Worm (Caenorhabditis elegans) whole organism, young adult: Measurements from ENCODE around the gene pgl-2.

Source experiments
- B0035.1 ChIP-seq: sonication (generic microtip); optimal IDR thresholded peaks from 2 replicates; lab custom pipeline; 2016; ENCODE audit warnings: missing genetic modification characterization, mild to moderate bottlenecking, missing compliant biosample characterization, missing genotype, missing genetic modification reagents
- B0336.3 ChIP-seq: fragments of 200-800 bp; sonication (Bioruptor generic); IDR thresholded peaks from 2 replicates; pipeline ENCODE4 v1.3.6; 2022; ENCODE audit warnings: missing genetic modification characterization, missing compliant biosample characterization
- F10E7.11 ChIP-seq: sonication (generic microtip); optimal IDR thresholded peaks from 2 replicates; lab custom pipeline; 2017; ENCODE audit warnings: mild to moderate bottlenecking, missing genetic modification characterization, moderate library complexity, missing compliant biosample characterization
- F55B11.4 ChIP-seq: sonication (generic microtip); optimal IDR thresholded peaks from 2 replicates; lab custom pipeline; 2016; ENCODE audit warnings: missing compliant biosample characterization, missing genetic modification characterization, borderline replicate concordance; ENCODE audit not compliant: insufficient read depth
- K11D2.4 ChIP-seq: fragments of 200-800 bp; sonication (Bioruptor generic); IDR thresholded peaks from 2 replicates; pipeline ENCODE4 v1.3.6; 2022; ENCODE audit warnings: missing genetic modification reagents, missing genetic modification characterization, missing compliant biosample characterization
- T07F8.4 ChIP-seq: sonication (generic microtip); optimal IDR thresholded peaks from 2 replicates; lab custom pipeline; 2016; ENCODE audit warnings: mild to moderate bottlenecking, missing genetic modification characterization, moderate library complexity, missing compliant biosample characterization
- T26A5.8 ChIP-seq: sonication (generic microtip); optimal IDR thresholded peaks from 2 replicates; lab custom pipeline; 2016; ENCODE audit warnings: missing genetic modification characterization, missing compliant biosample characterization
- Y67H2A.10 ChIP-seq: fragments of 200-800 bp; sonication (Bioruptor generic); conservative IDR thresholded peaks from 2 replicates; pipeline ENCODE4 v1.3.6; 2022; ENCODE audit warnings: missing genetic modification reagents, missing genetic modification characterization, missing compliant biosample characterization
- Y79H2A.3 ChIP-seq: fragments of 200-800 bp; sonication (Bioruptor generic); conservative IDR thresholded peaks from 2 replicates; pipeline ENCODE4 v1.3.6; 2022; ENCODE audit warnings: missing genetic modification reagents, missing genetic modification characterization, missing compliant biosample characterization
- ZK185.1 ChIP-seq: sonication (generic microtip); optimal IDR thresholded peaks from 2 replicates; lab custom pipeline; 2016; ENCODE audit warnings: mild to moderate bottlenecking, missing genetic modification characterization, missing compliant biosample characterization; ENCODE audit not compliant: poor library complexity, severe bottlenecking
- aptf-3 ChIP-seq: fragments of 200-800 bp; sonication (Bioruptor generic); IDR thresholded peaks from 2 replicates; pipeline ENCODE4 v1.3.6; 2022; ENCODE audit warnings: missing genetic modification characterization, missing compliant biosample characterization
- atf-7 ChIP-seq: sonication (generic microtip); optimal IDR thresholded peaks from 2 replicates; lab custom pipeline; 2017; ENCODE audit warnings: mild to moderate bottlenecking, missing genetic modification characterization, missing compliant biosample characterization
- athp-1 ChIP-seq: sonication (generic microtip); optimal IDR thresholded peaks from 2 replicates; lab custom pipeline; 2017; ENCODE audit warnings: mild to moderate bottlenecking, missing genetic modification characterization, missing compliant biosample characterization
- attf-3 ChIP-seq: fragments of 200-800 bp; sonication (Bioruptor generic); conservative IDR thresholded peaks from 2 replicates; pipeline ENCODE4 v1.3.6; 2022; ENCODE audit warnings: missing genetic modification reagents, missing genetic modification characterization, missing compliant biosample characterization
- attf-5 ChIP-seq: fragments of 200-800 bp; sonication (Bioruptor generic); optimal IDR thresholded peaks from 2 replicates; lab custom pipeline; 2018; ENCODE audit warnings: mild to moderate bottlenecking, missing genetic modification characterization, missing compliant biosample characterization
- cebp-1 ChIP-seq, 2 experiments: fragments of 200-800 bp in 1 of 2; sonication (Bioruptor generic) in 1 of 2; sonication (generic microtip) in 1 of 2; IDR thresholded peaks in 1 of 2; optimal IDR thresholded peaks in 1 of 2; 2 replicates each; pipeline versions ENCODE4 v1.3.6 to Lab custom; 2017 to 2022; ENCODE audit warnings: missing compliant biosample characterization in 2 of 2, missing genetic modification characterization in 2 of 2, mild to moderate bottlenecking in 1 of 2, missing genetic modification reagents in 1 of 2, moderate library complexity in 1 of 2
- ceh-100 ChIP-seq: fragments of 200-800 bp; sonication (Bioruptor generic); IDR thresholded peaks from 2 replicates; pipeline ENCODE4 v1.3.6; 2022; ENCODE audit warnings: missing genetic modification reagents, missing genetic modification characterization, missing compliant biosample characterization
- ceh-27 ChIP-seq: fragments of 200-800 bp; sonication (Bioruptor generic); optimal IDR thresholded peaks from 2 replicates; lab custom pipeline; 2018; ENCODE audit warnings: mild to moderate bottlenecking, missing genetic modification characterization, moderate library complexity, missing compliant biosample characterization
- ceh-40 ChIP-seq: fragments of 200-800 bp; sonication (Bioruptor generic); IDR thresholded peaks from 2 replicates; pipeline ENCODE4 v1.3.6; 2022; ENCODE audit warnings: missing genetic modification characterization, missing compliant biosample characterization
- ceh-79 ChIP-seq: sonication (generic microtip); optimal IDR thresholded peaks from 2 replicates; lab custom pipeline; 2017; ENCODE audit warnings: mild to moderate bottlenecking, missing genetic modification characterization, missing compliant biosample characterization
- ceh-91 ChIP-seq: fragments of 200-800 bp; sonication (Bioruptor generic); IDR thresholded peaks from 2 replicates; pipeline ENCODE4 v1.3.6; 2022; ENCODE audit warnings: missing genetic modification reagents, missing genetic modification characterization, missing compliant biosample characterization
- chd-7 ChIP-seq: sonication (generic microtip); optimal IDR thresholded peaks from 2 replicates; lab custom pipeline; 2016; ENCODE audit warnings: mild to moderate bottlenecking, missing genetic modification characterization, moderate library complexity, missing compliant biosample characterization
- dpl-1 ChIP-seq: fragments of 150-350 bp; optimal IDR thresholded peaks from 2 replicates; lab custom pipeline; 2014; ENCODE audit warnings: missing biosample characterization, missing genetic modification reagents, missing genetic modification characterization
- egl-18 ChIP-seq: fragments of 200-800 bp; sonication (Bioruptor generic); IDR thresholded peaks from 2 replicates; pipeline ENCODE4 v1.3.6; 2022; ENCODE audit warnings: missing genetic modification reagents, missing genetic modification characterization, missing compliant biosample characterization
- egrh-3 ChIP-seq: fragments of 200-800 bp; sonication (Bioruptor generic); IDR thresholded peaks from 2 replicates; pipeline ENCODE4 v1.3.6; 2022; ENCODE audit warnings: missing genetic modification reagents, missing genetic modification characterization, missing compliant biosample characterization
- hlh-26 ChIP-seq: fragments of 200-800 bp; sonication (Bioruptor generic); conservative IDR thresholded peaks from 2 replicates; pipeline ENCODE4 v1.3.6; 2022; ENCODE audit warnings: missing genetic modification reagents, missing genetic modification characterization, missing compliant biosample characterization
- hsf-1 ChIP-seq: fragments of 200-800 bp; sonication (Bioruptor generic); IDR thresholded peaks from 2 replicates; pipeline ENCODE4 v1.3.6; 2022; ENCODE audit warnings: missing genetic modification reagents, missing genetic modification characterization, missing compliant biosample characterization
- lag-1 ChIP-seq: fragments of 200-800 bp; sonication (Bioruptor generic); IDR thresholded peaks from 2 replicates; pipeline ENCODE4 v1.3.6; 2022; ENCODE audit warnings: missing genetic modification reagents, missing genetic modification characterization, missing compliant biosample characterization
- let-526 ChIP-seq: fragments of 200-800 bp; sonication (Bioruptor generic); IDR thresholded peaks from 2 replicates; pipeline ENCODE4 v1.3.6; 2022; ENCODE audit warnings: missing genetic modification reagents, missing genetic modification characterization, missing compliant biosample characterization
- lin-26 ChIP-seq: fragments of 200-800 bp; sonication (Bioruptor generic); IDR thresholded peaks from 2 replicates; pipeline ENCODE4 v1.3.6; 2022; ENCODE audit warnings: missing genetic modification reagents, missing genetic modification characterization, missing compliant biosample characterization
- lin-35 ChIP-seq, 3 experiments: fragments of 150-350 bp in 2 of 3; sonication (generic microtip) in 1 of 3; optimal IDR thresholded peaks; 2 replicates each; lab custom pipeline; 2014 to 2018; ENCODE audit warnings: missing biosample characterization in 3 of 3, missing genetic modification characterization in 3 of 3, missing genetic modification reagents in 3 of 3
- lin-40 ChIP-seq: sonication (generic microtip); optimal IDR thresholded peaks from 2 replicates; lab custom pipeline; 2016; ENCODE audit warnings: missing genetic modification characterization, mild to moderate bottlenecking, missing compliant biosample characterization, missing genotype, missing genetic modification reagents
- lin-54 ChIP-seq: fragments of 200-800 bp; sonication (Bioruptor generic); optimal IDR thresholded peaks from 2 replicates; lab custom pipeline; 2018; ENCODE audit warnings: mild to moderate bottlenecking, missing genetic modification characterization, missing compliant biosample characterization
- madf-8 ChIP-seq: fragments of 200-800 bp; sonication (Bioruptor generic); conservative IDR thresholded peaks from 2 replicates; pipeline ENCODE4 v1.3.6; 2022; ENCODE audit warnings: missing genetic modification reagents, missing genetic modification characterization, missing compliant biosample characterization
- mcd-1 ChIP-seq: fragments of 200-800 bp; sonication (Bioruptor generic); IDR thresholded peaks from 2 replicates; pipeline ENCODE4 v1.3.6; 2022; ENCODE audit warnings: missing genetic modification reagents, missing genetic modification characterization, missing compliant biosample characterization
- mxl-1 ChIP-seq: sonication (generic microtip); optimal IDR thresholded peaks from 2 replicates; lab custom pipeline; 2016; ENCODE audit warnings: missing genetic modification characterization, missing compliant biosample characterization
- nfya-2 ChIP-seq: fragments of 200-800 bp; sonication (Bioruptor generic); IDR thresholded peaks from 2 replicates; pipeline ENCODE4 v1.3.6; 2022; ENCODE audit warnings: missing genetic modification reagents, missing genetic modification characterization, missing compliant biosample characterization
- nfyb-1 ChIP-seq: fragments of 200-800 bp; sonication (Bioruptor generic); IDR thresholded peaks from 2 replicates; pipeline ENCODE4 v1.3.6; 2022; ENCODE audit warnings: missing genetic modification reagents, missing genetic modification characterization, missing compliant biosample characterization
- nhr-179 ChIP-seq: sonication (generic microtip); optimal IDR thresholded peaks from 2 replicates; lab custom pipeline; 2016; ENCODE audit warnings: mild to moderate bottlenecking, missing genetic modification characterization, missing compliant biosample characterization
- pha-4 ChIP-seq: fragments of 150-350 bp; sonication (generic microtip); optimal IDR thresholded peaks from 2 replicates; lab custom pipeline; 2014; ENCODE audit warnings: missing biosample characterization, missing genetic modification reagents, missing genetic modification characterization
- rcor-1 ChIP-seq: fragments of 200-800 bp; sonication (Bioruptor generic); IDR thresholded peaks from 2 replicates; pipeline ENCODE4 v1.3.6; 2022; ENCODE audit warnings: missing genetic modification reagents, missing genetic modification characterization, missing compliant biosample characterization
- repo-1 ChIP-seq: sonication (generic microtip); optimal IDR thresholded peaks from 2 replicates; lab custom pipeline; 2017; ENCODE audit warnings: mild to moderate bottlenecking, missing genetic modification characterization, missing compliant biosample characterization
- snpc-1.3 ChIP-seq: sonication (generic microtip); optimal IDR thresholded peaks from 2 replicates; lab custom pipeline; 2017; ENCODE audit warnings: missing genetic modification characterization, mild to moderate bottlenecking, missing compliant biosample characterization, antibody characterized with exemption, moderate library complexity, missing genotype, missing genetic modification reagents; ENCODE audit not compliant: insufficient read depth
- snpc-3.4 ChIP-seq: sonication (generic microtip); optimal IDR thresholded peaks from 2 replicates; lab custom pipeline; 2017; ENCODE audit warnings: missing genetic modification characterization, mild to moderate bottlenecking, missing compliant biosample characterization, antibody characterized with exemption, moderate library complexity, missing genotype, missing genetic modification reagents
- unc-130 ChIP-seq: sonication (generic microtip); optimal IDR thresholded peaks from 2 replicates; lab custom pipeline; 2016; ENCODE audit warnings: missing genetic modification reagents, missing genetic modification characterization, missing compliant biosample characterization
- zim-3 ChIP-seq: sonication (generic microtip); optimal IDR thresholded peaks from 2 replicates; lab custom pipeline; 2017; ENCODE audit warnings: mild to moderate bottlenecking, missing genetic modification characterization, moderate library complexity, missing compliant biosample characterization
- ztf-28 ChIP-seq: fragments of 200-800 bp; sonication (Bioruptor generic); IDR thresholded peaks from 2 replicates; pipeline ENCODE4 v1.3.6; 2022; ENCODE audit warnings: missing genetic modification reagents, missing genetic modification characterization, missing compliant biosample characterization

pgl-2 gene

DNA sequence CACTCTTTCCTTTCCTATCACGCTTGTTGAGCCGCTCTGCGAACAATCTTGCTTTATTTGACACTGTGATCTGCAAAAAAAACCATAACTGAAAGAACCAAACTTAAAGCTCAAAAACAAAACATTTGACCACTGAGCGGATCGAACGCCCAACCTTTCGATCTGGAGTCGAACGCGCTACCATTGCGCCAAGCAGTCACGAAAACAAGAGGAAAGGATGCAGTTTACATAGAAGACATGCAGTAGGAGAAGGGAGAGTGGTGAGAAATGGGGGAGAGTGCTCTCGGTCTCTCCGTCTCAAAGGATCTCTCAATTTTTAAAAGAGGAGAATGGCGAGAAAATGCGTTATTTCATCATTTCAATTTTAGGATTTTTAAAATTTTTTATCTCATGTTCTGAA lies 3.1 kb upstream of the pgl-2 start (continued):
- TF ChIP-seq ceh-91 (GFP tag; lab: Robert Waterston, UW) = 0 out of 2 replicates have a peak, but pooled peaks have one; percentile 33
- TF ChIP-seq lag-1 (GFP tag; lab: Robert Waterston, UW) = no peak
- TF ChIP-seq lin-54 (GFP tag; lab: Kevin White, UChicago) = peak; percentile 66
- no peak for TF ChIP-seq ztf-28
- TF ChIP-seq atf-7 (tag; lab: Kevin White, UChicago) = peak; percentile 21
- peak; percentile 11 for TF ChIP-seq dpl-1 (GFP tag; lab: Kevin White, UChicago)
- no peak for TF ChIP-seq nhr-179
- peak; percentile 93 for TF ChIP-seq ZK185.1
- peak; percentile 81 for TF ChIP-seq attf-5
- TF ChIP-seq chd-7 = peak; percentile 68
- peak; percentile 84 for TF ChIP-seq ceh-27 (GFP tag; lab: Kevin White, UChicago)
- peak; percentile 63 for TF ChIP-seq K11D2.4 (GFP tag; lab: Robert Waterston, UW)
- TF ChIP-seq attf-3 = peak; percentile 53
- TF ChIP-seq lin-35 (GFP tag; optimal IDR thresholded peaks at IDR 0.05; lab: Kevin White, UChicago) = peak in 1 of 3 experiments; percentile 76
- TF ChIP-seq T07F8.4 (tag; lab: Kevin White, UChicago) = peak; percentile 65
- peak; percentile 40 for TF ChIP-seq unc-130
- TF ChIP-seq rcor-1 (GFP tag; lab: Robert Waterston, UW) = peak; percentile 60; the same call in 1 of the 2 replicates
- TF ChIP-seq egrh-3 (GFP tag; lab: Robert Waterston, UW) = 0 out of 2 replicates have a peak, but pooled peaks have one; percentile 19
- TF ChIP-seq cebp-1 (GFP tag; IDR thresholded peaks at IDR 0.05; lab: Robert Waterston, UW) = no peak
- TF ChIP-seq cebp-1 (tag; optimal IDR thresholded peaks at IDR 0.05; lab: Kevin White, UChicago) = peak; percentile 84
- no peak for TF ChIP-seq egl-18 (GFP tag; lab: Robert Waterston, UW)
- TF ChIP-seq Y79H2A.3 (GFP tag; lab: Robert Waterston, UW) = peak; percentile 91
- TF ChIP-seq F55B11.4 (tag; lab: Kevin White, UChicago) = no peak
- TF ChIP-seq T26A5.8 (tag; lab: Kevin White, UChicago) = no peak
- TF ChIP-seq B0336.3 (GFP tag; lab: Robert Waterston, UW) = peak; percentile 62
- TF ChIP-seq F10E7.11 (tag; lab: Kevin White, UChicago) = peak; percentile 69
- peak; percentile 92 for TF ChIP-seq athp-1 (tag; lab: Kevin White, UChicago)
- TF ChIP-seq zim-3 (tag; lab: Kevin White, UChicago) = peak; percentile 93
- TF ChIP-seq pha-4 (tag; lab: Kevin White, UChicago) = no peak
- TF ChIP-seq ceh-79 (tag; lab: Kevin White, UChicago) = no peak
- TF ChIP-seq ceh-40 (GFP tag; lab: Robert Waterston, UW) = peak; percentile 64; the same call in 1 of the 2 replicates
- peak; percentile 72 for TF ChIP-seq snpc-1.3 (tag; lab: Kevin White, UChicago)
- peak; percentile 55 for TF ChIP-seq ceh-100 (GFP tag; lab: Robert Waterston, UW)
- peak; percentile 43; the same call in 1 of the 2 replicates for TF ChIP-seq hsf-1 (GFP tag; lab: Robert Waterston, UW)
- peak; percentile 61 for TF ChIP-seq B0035.1 (tag; lab: Kevin White, UChicago)
- TF ChIP-seq Y67H2A.10 = no peak
- peak; percentile 32; the same call in 1 of the 2 replicates for TF ChIP-seq madf-8 (GFP tag; lab: Robert Waterston, UW)
- TF ChIP-seq snpc-3.4 (tag; lab: Kevin White, UChicago) = peak; percentile 53
- TF ChIP-seq aptf-3 (GFP tag; lab: Robert Waterston, UW) = peak; percentile 68; the same call in 1 of the 2 replicates
- TF ChIP-seq nfyb-1 (GFP tag; lab: Robert Waterston, UW) = peak; percentile 84
- TF ChIP-seq hlh-26 (GFP tag; lab: Robert Waterston, UW) = no peak
- TF ChIP-seq mxl-1 (tag; lab: Kevin White, UChicago) = peak; percentile 91
- peak; percentile 94 for TF ChIP-seq lin-26
- TF ChIP-seq nfya-2 (GFP tag; lab: Robert Waterston, UW) = no peak
- peak; percentile 66 for TF ChIP-seq repo-1 (tag; lab: Kevin White, UChicago)
- peak; percentile 78 for TF ChIP-seq let-526 (GFP tag; lab: Robert Waterston, UW)
- peak; percentile 75 for TF ChIP-seq lin-40 (tag; lab: Kevin White, UChicago)
- peak; percentile 75 for TF ChIP-seq mcd-1
